Fruit fly (Drosophila melanogaster) whole organism, prepupa: ENCODE measurements around the gene CG13074.

Experiments used
- CG10631 ChIP-seq: fragments of 200-800 bp; sonication (Bioruptor generic); optimal IDR thresholded peaks from 2 replicates; lab custom pipeline; 2016; ENCODE audit warnings: missing biosample characterization, missing genetic modification characterization
- CG11762 ChIP-seq: fragments of 200-800 bp; sonication (Bioruptor generic); optimal IDR thresholded peaks from 3 replicates; lab custom pipeline; 2016; ENCODE audit warnings: missing biosample characterization, missing genetic modification characterization; ENCODE audit not compliant: insufficient read depth
- CG11902 ChIP-seq: fragments of 200-800 bp; sonication (Bioruptor generic); optimal IDR thresholded peaks from 3 replicates; lab custom pipeline; 2016; ENCODE audit warnings: missing biosample characterization, missing genetic modification characterization
- CG15336 ChIP-seq: fragments of 200-800 bp; sonication (Bioruptor generic); IDR thresholded peaks from 2 replicates; pipeline ENCODE4 v1.3.6; 2022; ENCODE audit warnings: missing biosample characterization, missing genetic modification characterization
- CG1621 ChIP-seq: fragments of 200-800 bp; sonication (Bioruptor generic); optimal IDR thresholded peaks from 3 replicates; lab custom pipeline; 2018; ENCODE audit warnings: missing biosample characterization, mild to moderate bottlenecking, missing genetic modification characterization
- CG31627 ChIP-seq: fragments of 200-800 bp; sonication (Bioruptor generic); optimal IDR thresholded peaks from 3 replicates; lab custom pipeline; 2016; ENCODE audit warnings: missing biosample characterization, missing genetic modification characterization
- CG34406 ChIP-seq: fragments of 200-800 bp; sonication (Bioruptor generic); optimal IDR thresholded peaks from 3 replicates; lab custom pipeline; 2016; ENCODE audit warnings: missing biosample characterization, missing genetic modification characterization
- CG3919 ChIP-seq: fragments of 200-800 bp; sonication (Bioruptor generic); optimal IDR thresholded peaks from 3 replicates; lab custom pipeline; 2016; ENCODE audit warnings: missing biosample characterization, missing genetic modification characterization
- CG4318 ChIP-seq: fragments of 200-800 bp; sonication (Bioruptor generic); optimal IDR thresholded peaks from 3 replicates; lab custom pipeline; 2017; ENCODE audit warnings: missing biosample characterization, mild to moderate bottlenecking, missing genetic modification characterization
- CG6792 ChIP-seq: fragments of 200-800 bp; sonication (Bioruptor generic); optimal IDR thresholded peaks from 3 replicates; lab custom pipeline; 2016; ENCODE audit warnings: missing biosample characterization, missing genetic modification characterization
- CG6808 ChIP-seq: fragments of 200-800 bp; sonication (Bioruptor generic); optimal IDR thresholded peaks from 3 replicates; lab custom pipeline; 2017; ENCODE audit warnings: missing biosample characterization, missing genetic modification characterization, mild to moderate bottlenecking, moderate library complexity, missing genetic modification reagents
- CG6854 ChIP-seq: fragments of 200-800 bp; sonication (Bioruptor generic); optimal IDR thresholded peaks from 2 replicates; lab custom pipeline; 2017; ENCODE audit warnings: missing biosample characterization, mild to moderate bottlenecking, missing genetic modification characterization
- CG7368 ChIP-seq: fragments of 200-800 bp; sonication (Bioruptor generic); optimal IDR thresholded peaks from 3 replicates; lab custom pipeline; 2016; ENCODE audit warnings: missing biosample characterization, missing genetic modification characterization
- CG8319 ChIP-seq: fragments of 200-800 bp; sonication (Bioruptor generic); optimal IDR thresholded peaks from 3 replicates; lab custom pipeline; 2016; ENCODE audit warnings: missing biosample characterization, missing genetic modification characterization
- Eip93F ChIP-seq: fragments of 200-800 bp; sonication (Bioruptor generic); optimal IDR thresholded peaks from 2 replicates; lab custom pipeline; 2016; ENCODE audit warnings: missing biosample characterization, mild to moderate bottlenecking, missing genetic modification characterization
- Ets21C ChIP-seq: fragments of 200-800 bp; sonication (Bioruptor generic); optimal IDR thresholded peaks from 3 replicates; lab custom pipeline; 2016; ENCODE audit warnings: missing biosample characterization, missing genetic modification characterization
- Ets96B ChIP-seq: fragments of 200-800 bp; optimal IDR thresholded peaks from 2 replicates; lab custom pipeline; 2019; ENCODE audit warnings: missing biosample characterization, mild to moderate bottlenecking, missing genetic modification characterization, moderate library complexity
- Hr39 ChIP-seq: fragments of 200-800 bp; sonication (Bioruptor generic); optimal IDR thresholded peaks from 2 replicates; lab custom pipeline; 2016; ENCODE audit warnings: missing biosample characterization, missing genetic modification characterization
- OdsH ChIP-seq: fragments of 200-800 bp; sonication (Bioruptor generic); optimal IDR thresholded peaks from 3 replicates; lab custom pipeline; 2016; ENCODE audit warnings: missing biosample characterization, missing genetic modification characterization
- Smox ChIP-seq: fragments of 200-800 bp; sonication (Bioruptor generic); optimal IDR thresholded peaks from 3 replicates; lab custom pipeline; 2016; ENCODE audit warnings: missing biosample characterization, missing genetic modification characterization
- Sox102F ChIP-seq: fragments of 200-800 bp; sonication (Bioruptor generic); optimal IDR thresholded peaks from 2 replicates; lab custom pipeline; 2016; ENCODE audit warnings: missing biosample characterization, mild to moderate bottlenecking, missing genetic modification characterization
- Sox14 ChIP-seq: fragments of 200-800 bp; sonication (Bioruptor generic); optimal IDR thresholded peaks from 3 replicates; lab custom pipeline; 2016; ENCODE audit warnings: missing biosample characterization, missing genetic modification characterization
- Sox15 ChIP-seq: fragments of 200-800 bp; sonication (Bioruptor generic); optimal IDR thresholded peaks from 3 replicates; lab custom pipeline; 2016; ENCODE audit warnings: missing biosample characterization, missing genetic modification characterization
- achi ChIP-seq: fragments of 200-800 bp; sonication (Bioruptor generic); optimal IDR thresholded peaks from 3 replicates; lab custom pipeline; 2016; ENCODE audit warnings: missing biosample characterization, missing genetic modification characterization
- dac ChIP-seq: fragments of 200-800 bp; sonication (Bioruptor generic); optimal IDR thresholded peaks from 2 replicates; lab custom pipeline; 2017; ENCODE audit warnings: missing biosample characterization, mild to moderate bottlenecking, missing genetic modification characterization
- eg ChIP-seq: fragments of 200-800 bp; sonication (Bioruptor generic); IDR thresholded peaks from 3 replicates; pipeline ENCODE4 v1.3.6; 2022; ENCODE audit warnings: missing biosample characterization, missing genetic modification characterization
- esn ChIP-seq: fragments of 200-800 bp; sonication (Bioruptor generic); optimal IDR thresholded peaks from 2 replicates; lab custom pipeline; 2016; ENCODE audit warnings: missing biosample characterization, mild to moderate bottlenecking, missing genetic modification characterization, moderate library complexity
- fd59A ChIP-seq: fragments of 200-800 bp; sonication (Bioruptor generic); optimal IDR thresholded peaks from 2 replicates; lab custom pipeline; 2017; ENCODE audit warnings: missing biosample characterization, mild to moderate bottlenecking, missing genetic modification characterization, missing genetic modification reagents
- fd85E ChIP-seq: fragments of 200-800 bp; sonication (Bioruptor generic); optimal IDR thresholded peaks from 3 replicates; lab custom pipeline; 2016; ENCODE audit warnings: missing biosample characterization, missing genetic modification characterization
- fkh ChIP-seq: fragments of 200-800 bp; sonication (Bioruptor generic); optimal IDR thresholded peaks from 3 replicates; lab custom pipeline; 2017; ENCODE audit warnings: missing biosample characterization, mild to moderate bottlenecking, missing genetic modification characterization, moderate library complexity
- lz ChIP-seq: fragments of 200-800 bp; sonication (Bioruptor generic); optimal IDR thresholded peaks from 3 replicates; lab custom pipeline; 2016; ENCODE audit warnings: missing biosample characterization, missing genetic modification characterization
- net ChIP-seq: fragments of 200-800 bp; sonication (Bioruptor generic); optimal IDR thresholded peaks from 3 replicates; lab custom pipeline; 2016; ENCODE audit warnings: missing biosample characterization, missing genetic modification characterization
- ss ChIP-seq, 2 experiments: fragments of 200-800 bp; sonication (Bioruptor generic); optimal IDR thresholded peaks; 2 replicates in 1 of 2; 3 replicates in 1 of 2; lab custom pipeline; 2017 to 2018; ENCODE audit warnings: mild to moderate bottlenecking in 2 of 2, missing biosample characterization in 2 of 2, missing genetic modification characterization in 2 of 2, moderate library complexity in 1 of 2
- topi ChIP-seq: fragments of 200-800 bp; sonication (Bioruptor generic); optimal IDR thresholded peaks from 3 replicates; lab custom pipeline; 2016; ENCODE audit warnings: missing biosample characterization, missing genetic modification characterization

The CG13074 gene

dm6 chr3L:16143685-16144539, 46.6 kb upstream of the CG13074 start, which contains the start of gene CG32152 (continued):
- TF ChIP-seq lz (GFP tag; lab: Kevin White, UChicago) (no peak), CG15336 (GFP tag; lab: Robert Waterston, UW) (peak; percentile 37), achi (GFP tag; lab: Kevin White, UChicago) (no peak), CG31627 (GFP tag; lab: Kevin White, UChicago) (no peak), fkh (GFP tag; lab: Kevin White, UChicago) (no peak), eg (GFP tag; lab: Robert Waterston, UW) (peak; percentile 70; the same call in 2 of the 3 replicates), CG10631 (no peak)

dm6 chr3L:16141556-16141955, 44.3 kb upstream of the CG13074 start:
- TF ChIP-seq topi (GFP tag; lab: Kevin White, UChicago), result no peak
- TF ChIP-seq Sox15 (GFP tag; lab: Kevin White, UChicago), result no peak
- no peak for TF ChIP-seq fkh (GFP tag; lab: Kevin White, UChicago)
- TF ChIP-seq Ets96B (tag; lab: Kevin White, UChicago), result no peak
- TF ChIP-seq dac, result no peak

- no peak for TF ChIP-seq Eip93F (GFP tag; lab: Kevin White, UChicago)
- TF ChIP-seq ss (GFP tag; optimal IDR thresholded peaks at IDR 0.05; lab: Kevin White, UChicago), result no peak
- no peak for TF ChIP-seq dac
- no peak for TF ChIP-seq fkh (GFP tag; lab: Kevin White, UChicago)
Measured at dm6 chr3L:16139131-16139530, 41.8 kb upstream of the CG13074 start.

dm6 chr3L:16137779-16138178, 40.5 kb upstream of the CG13074 start, which contains the start of gene CG5157:
Gene CG5157 (minus strand): TSS chr3L:16137879.
- TF ChIP-seq CG7368 (GFP tag; lab: Kevin White, UChicago), result no peak
- no peak for TF ChIP-seq CG11902 (GFP tag; lab: Kevin White, UChicago)
- TF ChIP-seq Ets21C, result no peak
- TF ChIP-seq CG4318, result no peak
- TF ChIP-seq, all 60 proteins: peak for 0

- no peak for TF ChIP-seq fd85E (GFP tag; lab: Kevin White, UChicago)
- TF ChIP-seq Sox102F, result no peak
Measured at dm6 chr3L:16136819-16137553, 39.7 kb upstream of the CG13074 start.

dm6 chr3L:16132067-16132418, 34.8 kb upstream of the CG13074 start:
- TF ChIP-seq CG1621 (tag; lab: Kevin White, UChicago) (no peak), ss (GFP tag; optimal IDR thresholded peaks at IDR 0.05; lab: Kevin White, UChicago) (no peak), Smox (GFP tag; lab: Kevin White, UChicago) (no peak), fd85E (GFP tag; lab: Kevin White, UChicago) (no peak), CG34406 (GFP tag; lab: Kevin White, UChicago) (no peak), CG10631 (no peak), CG8319 (GFP tag; lab: Kevin White, UChicago) (no peak)

- peak; percentile 31 for TF ChIP-seq CG6854 (GFP tag; lab: Kevin White, UChicago)
- TF ChIP-seq CG6808 (GFP tag; lab: Kevin White, UChicago), result no peak
- TF ChIP-seq CG34406 (GFP tag; lab: Kevin White, UChicago), result peak; percentile 56
- TF ChIP-seq eg (GFP tag; lab: Robert Waterston, UW), result no peak
- peak; percentile 61 for TF ChIP-seq OdsH
- no peak for TF ChIP-seq CG3919
- peak in 1 of 2 experiments; percentile 62 for TF ChIP-seq ss (GFP tag; optimal IDR thresholded peaks at IDR 0.05; lab: Kevin White, UChicago)
- TF ChIP-seq CG6792 (GFP tag; lab: Kevin White, UChicago), result peak; percentile 41
- TF ChIP-seq topi (GFP tag; lab: Kevin White, UChicago), result peak; percentile 19
- TF ChIP-seq fd59A (GFP tag; lab: Kevin White, UChicago), result no peak
- TF ChIP-seq esn (GFP tag; lab: Kevin White, UChicago), result peak; percentile 58
- peak; percentile 20 for TF ChIP-seq CG11762 (GFP tag; lab: Kevin White, UChicago)
- TF ChIP-seq CG8319 (GFP tag; lab: Kevin White, UChicago), result peak; percentile 37
- peak; percentile 18 for TF ChIP-seq CG10631
- no peak for TF ChIP-seq net (GFP tag; lab: Kevin White, UChicago)
- TF ChIP-seq Hr39, result no peak
- peak; percentile 30 for TF ChIP-seq Sox14 (GFP tag; lab: Kevin White, UChicago)
- no peak for TF ChIP-seq Sox15 (GFP tag; lab: Kevin White, UChicago)
Measured at dm6 chr3L:16131264-16132066, 34.2 kb upstream of the CG13074 start, which contains the start of the genes Trs20 and elg1. Gene Trs20 (minus strand): TSS chr3L:16131632. Gene elg1 (plus strand): TSS chr3L:16132028.
